Fruit fly (Drosophila melanogaster) whole organism, prepupa: ENCODE measurements around the gene CG7564.

ENCODE experiments used
- Blimp-1 ChIP-seq: fragments of 200-800 bp; sonication (Bioruptor generic); optimal IDR thresholded peaks from 3 replicates; lab custom pipeline; 2017; ENCODE audit warnings: missing biosample characterization, missing genetic modification characterization, mild to moderate bottlenecking, moderate library complexity, missing genetic modification reagents
- CG11294 ChIP-seq: fragments of 200-800 bp; sonication (Bioruptor generic); IDR thresholded peaks from 2 replicates; pipeline ENCODE4 v1.3.6; 2022; ENCODE audit warnings: missing biosample characterization, missing genetic modification characterization
- CG11902 ChIP-seq: fragments of 200-800 bp; sonication (Bioruptor generic); optimal IDR thresholded peaks from 3 replicates; lab custom pipeline; 2016; ENCODE audit warnings: missing biosample characterization, missing genetic modification characterization
- CG15336 ChIP-seq: fragments of 200-800 bp; sonication (Bioruptor generic); IDR thresholded peaks from 2 replicates; pipeline ENCODE4 v1.3.6; 2022; ENCODE audit warnings: missing biosample characterization, missing genetic modification characterization
- CG3032 ChIP-seq: fragments of 200-800 bp; optimal IDR thresholded peaks from 2 replicates; lab custom pipeline; 2019; ENCODE audit warnings: missing biosample characterization, mild to moderate bottlenecking, missing genetic modification characterization, moderate library complexity
- CG31627 ChIP-seq: fragments of 200-800 bp; sonication (Bioruptor generic); optimal IDR thresholded peaks from 3 replicates; lab custom pipeline; 2016; ENCODE audit warnings: missing biosample characterization, missing genetic modification characterization
- CG32006 ChIP-seq: fragments of 200-800 bp; sonication (Bioruptor generic); optimal IDR thresholded peaks from 3 replicates; lab custom pipeline; 2017; ENCODE audit warnings: missing biosample characterization, mild to moderate bottlenecking, missing genetic modification characterization
- CG34406 ChIP-seq: fragments of 200-800 bp; sonication (Bioruptor generic); optimal IDR thresholded peaks from 3 replicates; lab custom pipeline; 2016; ENCODE audit warnings: missing biosample characterization, missing genetic modification characterization
- CG3919 ChIP-seq: fragments of 200-800 bp; sonication (Bioruptor generic); optimal IDR thresholded peaks from 3 replicates; lab custom pipeline; 2016; ENCODE audit warnings: missing biosample characterization, missing genetic modification characterization
- CG4318 ChIP-seq: fragments of 200-800 bp; sonication (Bioruptor generic); optimal IDR thresholded peaks from 3 replicates; lab custom pipeline; 2017; ENCODE audit warnings: missing biosample characterization, mild to moderate bottlenecking, missing genetic modification characterization
- CG6163 ChIP-seq: fragments of 200-800 bp; sonication (Bioruptor generic); IDR thresholded peaks from 3 replicates; pipeline ENCODE4 v1.3.6; 2022; ENCODE audit warnings: missing biosample characterization, missing genetic modification characterization
- CG6808 ChIP-seq: fragments of 200-800 bp; sonication (Bioruptor generic); optimal IDR thresholded peaks from 3 replicates; lab custom pipeline; 2017; ENCODE audit warnings: missing biosample characterization, missing genetic modification characterization, mild to moderate bottlenecking, moderate library complexity, missing genetic modification reagents
- CG6854 ChIP-seq: fragments of 200-800 bp; sonication (Bioruptor generic); optimal IDR thresholded peaks from 2 replicates; lab custom pipeline; 2017; ENCODE audit warnings: missing biosample characterization, mild to moderate bottlenecking, missing genetic modification characterization
- CG7368 ChIP-seq: fragments of 200-800 bp; sonication (Bioruptor generic); optimal IDR thresholded peaks from 3 replicates; lab custom pipeline; 2016; ENCODE audit warnings: missing biosample characterization, missing genetic modification characterization
- CG9139 ChIP-seq: fragments of 200-800 bp; sonication (Bioruptor generic); optimal IDR thresholded peaks from 3 replicates; lab custom pipeline; 2017; ENCODE audit warnings: missing biosample characterization, mild to moderate bottlenecking, missing genetic modification characterization
- Eip75B ChIP-seq: fragments of 200-800 bp; sonication (Bioruptor generic); optimal IDR thresholded peaks from 3 replicates; lab custom pipeline; 2016; ENCODE audit warnings: missing biosample characterization, missing genetic modification characterization
- Eip78C ChIP-seq: fragments of 200-800 bp; sonication (Bioruptor generic); peaks from one replicate; lab custom pipeline; 2016; ENCODE audit warnings: missing biosample characterization, missing genetic modification characterization
- Ets21C ChIP-seq: fragments of 200-800 bp; sonication (Bioruptor generic); optimal IDR thresholded peaks from 3 replicates; lab custom pipeline; 2016; ENCODE audit warnings: missing biosample characterization, missing genetic modification characterization
- Ets96B ChIP-seq: fragments of 200-800 bp; optimal IDR thresholded peaks from 2 replicates; lab custom pipeline; 2019; ENCODE audit warnings: missing biosample characterization, mild to moderate bottlenecking, missing genetic modification characterization, moderate library complexity
- Lpt ChIP-seq: fragments of 200-800 bp; sonication (Bioruptor generic); optimal IDR thresholded peaks from 3 replicates; lab custom pipeline; 2016; ENCODE audit warnings: missing biosample characterization, missing genetic modification characterization
- Met ChIP-seq: fragments of 200-800 bp; sonication (Bioruptor generic); optimal IDR thresholded peaks from 3 replicates; lab custom pipeline; 2016; ENCODE audit warnings: missing biosample characterization, missing genetic modification characterization
- Smox ChIP-seq: fragments of 200-800 bp; sonication (Bioruptor generic); optimal IDR thresholded peaks from 3 replicates; lab custom pipeline; 2016; ENCODE audit warnings: missing biosample characterization, missing genetic modification characterization
- Sox102F ChIP-seq: fragments of 200-800 bp; sonication (Bioruptor generic); optimal IDR thresholded peaks from 2 replicates; lab custom pipeline; 2016; ENCODE audit warnings: missing biosample characterization, mild to moderate bottlenecking, missing genetic modification characterization
- Sox14 ChIP-seq: fragments of 200-800 bp; sonication (Bioruptor generic); optimal IDR thresholded peaks from 3 replicates; lab custom pipeline; 2016; ENCODE audit warnings: missing biosample characterization, missing genetic modification characterization
- achi ChIP-seq: fragments of 200-800 bp; sonication (Bioruptor generic); optimal IDR thresholded peaks from 3 replicates; lab custom pipeline; 2016; ENCODE audit warnings: missing biosample characterization, missing genetic modification characterization
- acj6 ChIP-seq: fragments of 200-800 bp; sonication (Bioruptor generic); optimal IDR thresholded peaks from 3 replicates; lab custom pipeline; 2016; ENCODE audit warnings: missing biosample characterization, missing genetic modification characterization
- dsx ChIP-seq: fragments of 200-800 bp; optimal IDR thresholded peaks from 3 replicates; lab custom pipeline; 2019; ENCODE audit warnings: missing biosample characterization, mild to moderate bottlenecking, missing genetic modification characterization, moderate library complexity; ENCODE audit not compliant: poor library complexity, severe bottlenecking
- esn ChIP-seq: fragments of 200-800 bp; sonication (Bioruptor generic); optimal IDR thresholded peaks from 2 replicates; lab custom pipeline; 2016; ENCODE audit warnings: missing biosample characterization, mild to moderate bottlenecking, missing genetic modification characterization, moderate library complexity
- fd59A ChIP-seq: fragments of 200-800 bp; sonication (Bioruptor generic); optimal IDR thresholded peaks from 2 replicates; lab custom pipeline; 2017; ENCODE audit warnings: missing biosample characterization, mild to moderate bottlenecking, missing genetic modification characterization, missing genetic modification reagents
- fkh ChIP-seq: fragments of 200-800 bp; sonication (Bioruptor generic); optimal IDR thresholded peaks from 3 replicates; lab custom pipeline; 2017; ENCODE audit warnings: missing biosample characterization, mild to moderate bottlenecking, missing genetic modification characterization, moderate library complexity
- lz ChIP-seq: fragments of 200-800 bp; sonication (Bioruptor generic); optimal IDR thresholded peaks from 3 replicates; lab custom pipeline; 2016; ENCODE audit warnings: missing biosample characterization, missing genetic modification characterization
- spab ChIP-seq: fragments of 200-800 bp; sonication (Bioruptor generic); optimal IDR thresholded peaks from 2 replicates; lab custom pipeline; 2017; ENCODE audit warnings: missing biosample characterization, mild to moderate bottlenecking, missing genetic modification characterization, missing genetic modification reagents
- ss ChIP-seq, 2 experiments: fragments of 200-800 bp; sonication (Bioruptor generic); optimal IDR thresholded peaks; 2 replicates in 1 of 2; 3 replicates in 1 of 2; lab custom pipeline; 2017 to 2018; ENCODE audit warnings: mild to moderate bottlenecking in 2 of 2, missing biosample characterization in 2 of 2, missing genetic modification characterization in 2 of 2, moderate library complexity in 1 of 2
- svp ChIP-seq: fragments of 200-800 bp; sonication (Bioruptor generic); peaks from one replicate; lab custom pipeline; 2016; ENCODE audit warnings: missing biosample characterization, missing genetic modification characterization
- topi ChIP-seq: fragments of 200-800 bp; sonication (Bioruptor generic); optimal IDR thresholded peaks from 3 replicates; lab custom pipeline; 2016; ENCODE audit warnings: missing biosample characterization, missing genetic modification characterization
- vri ChIP-seq: fragments of 200-800 bp; sonication (Bioruptor generic); optimal IDR thresholded peaks from 3 replicates; lab custom pipeline; 2016; ENCODE audit warnings: missing biosample characterization, mild to moderate bottlenecking, missing genetic modification characterization

CG7564 gene

dm6 chr3L:17572090-17572489 lies 58.0 kb downstream of the CG7564 start (continued):
- TF ChIP-seq Met (GFP tag; lab: Kevin White, UChicago) (no peak), CG4318 (GFP tag; lab: Kevin White, UChicago) (no peak), Ets96B (no peak), Smox (GFP tag; lab: Kevin White, UChicago) (no peak), CG7368 (GFP tag; lab: Kevin White, UChicago) (no peak), Ets21C (GFP tag; lab: Kevin White, UChicago) (no peak), CG31627 (GFP tag; lab: Kevin White, UChicago) (no peak), topi (GFP tag; lab: Kevin White, UChicago) (no peak), CG3919 (GFP tag; lab: Kevin White, UChicago) (no peak), CG11902 (GFP tag; lab: Kevin White, UChicago) (no peak), Lpt (GFP tag; lab: Kevin White, UChicago) (peak; percentile 53), CG32006 (peak; percentile 3), fkh (peak; percentile 24), CG6808 (no peak), Eip75B (no peak), vri (no peak), spab (GFP tag; lab: Kevin White, UChicago) (no peak), Sox102F (GFP tag; lab: Kevin White, UChicago) (no peak), svp (GFP tag; lab: Kevin White, UChicago) (no peak), esn (no peak), CG3032 (tag; lab: Kevin White, UChicago) (no peak), CG6854 (GFP tag; lab: Kevin White, UChicago) (no peak), fd59A (GFP tag; lab: Kevin White, UChicago) (no peak), Sox14 (GFP tag; lab: Kevin White, UChicago) (no peak), dsx (GFP tag; lab: Kevin White, UChicago) (peak; percentile 30), CG34406 (no peak), achi (GFP tag; lab: Kevin White, UChicago) (no peak), Blimp-1 (GFP tag; lab: Kevin White, UChicago) (no peak), acj6 (GFP tag; lab: Kevin White, UChicago) (no peak), lz (GFP tag; lab: Kevin White, UChicago) (no peak), CG9139 (GFP tag; lab: Kevin White, UChicago) (no peak), CG11294 (GFP tag; lab: Robert Waterston, UW) (no peak)

dm6 chr3L:17573823-17574222 lies 59.7 kb downstream of the CG7564 start:
- TF ChIP-seq dsx (GFP tag; lab: Kevin White, UChicago) (peak; percentile 48), Lpt (GFP tag; lab: Kevin White, UChicago) (peak; percentile 48), Eip78C (GFP tag; lab: Kevin White, UChicago) (peak; percentile 57), CG15336 (GFP tag; lab: Robert Waterston, UW) (peak; percentile 43; the same call in 1 of the 2 replicates), CG6163 (GFP tag; lab: Robert Waterston, UW) (peak; percentile 17; the same call in 1 of the 3 replicates), fd59A (GFP tag; lab: Kevin White, UChicago) (no peak), vri (peak; percentile 71), ss (GFP tag; optimal IDR thresholded peaks at IDR 0.05; lab: Kevin White, UChicago) (peak; percentile 8 to 24), Met (GFP tag; lab: Kevin White, UChicago) (no peak), fkh (peak; percentile 0)
